Fruit fly (Drosophila melanogaster) whole organism, embryonic: Measurements from ENCODE around the gene Tmtc4.
A peak's percentile ranks its signal among the peaks of the same experiment; 100 is the strongest.

ENCODE experiments used
- ATbp ChIP-seq: fragments of 200-800 bp; sonication (Bioruptor generic); optimal IDR thresholded peaks from 2 replicates; lab custom pipeline; 2017; ENCODE audit warnings: missing biosample characterization, mild to moderate bottlenecking, missing genetic modification characterization, missing genetic modification reagents
- B-H1 ChIP-seq: fragments of 200-800 bp; sonication (Bioruptor generic); IDR thresholded peaks from 3 replicates; pipeline ENCODE4 v1.3.6; 2022; ENCODE audit warnings: missing biosample characterization, missing genetic modification characterization
- CG10147 ChIP-seq: fragments of 200-800 bp; sonication (Bioruptor generic); optimal IDR thresholded peaks from 2 replicates; lab custom pipeline; 2019; ENCODE audit warnings: missing biosample characterization, mild to moderate bottlenecking, missing genetic modification characterization, moderate library complexity
- CG10565 ChIP-seq: fragments of 200-800 bp; sonication (Bioruptor generic); optimal IDR thresholded peaks from 3 replicates; lab custom pipeline; 2016; ENCODE audit warnings: missing biosample characterization, mild to moderate bottlenecking, missing genetic modification characterization
- CG10959 ChIP-seq: fragments of 200-800 bp; sonication (Bioruptor generic); IDR thresholded peaks from 2 replicates; pipeline ENCODE4 v1.3.6; 2022; ENCODE audit warnings: missing biosample characterization, missing genetic modification characterization
- CG11085 ChIP-seq: fragments of 200-800 bp; sonication (Bioruptor generic); IDR thresholded peaks from 2 replicates; pipeline ENCODE4 v1.3.6; 2022; ENCODE audit warnings: missing biosample characterization, missing genetic modification characterization
- CG11398 ChIP-seq: fragments of 200-800 bp; sonication (Bioruptor generic); optimal IDR thresholded peaks from 2 replicates; lab custom pipeline; 2016; ENCODE audit warnings: missing biosample characterization, missing genetic modification characterization
- CG11504 ChIP-seq: fragments of 200-800 bp; sonication (Bioruptor generic); optimal IDR thresholded peaks from 3 replicates; lab custom pipeline; 2019; ENCODE audit warnings: missing biosample characterization, mild to moderate bottlenecking, missing genetic modification characterization, moderate library complexity
- CG12299 ChIP-seq: fragments of 200-800 bp; sonication (Bioruptor generic); optimal IDR thresholded peaks from 2 replicates; lab custom pipeline; 2018; ENCODE audit warnings: missing biosample characterization, mild to moderate bottlenecking, missing genetic modification characterization
- CG15011 ChIP-seq: fragments of 200-800 bp; sonication (Bioruptor generic); optimal IDR thresholded peaks from 3 replicates; lab custom pipeline; 2018; ENCODE audit warnings: missing biosample characterization, mild to moderate bottlenecking, missing genetic modification characterization
- CG1792 ChIP-seq: fragments of 200-800 bp; sonication (Bioruptor generic); optimal IDR thresholded peaks from 2 replicates; lab custom pipeline; 2016; ENCODE audit warnings: missing biosample characterization, missing genetic modification characterization
- CG18599 ChIP-seq: fragments of 200-800 bp; sonication (Bioruptor generic); optimal IDR thresholded peaks from 3 replicates; lab custom pipeline; 2017; ENCODE audit warnings: missing biosample characterization, missing genetic modification characterization, mild to moderate bottlenecking, moderate library complexity, missing genetic modification reagents
- CG30020 ChIP-seq: fragments of 200-800 bp; optimal IDR thresholded peaks from 2 replicates; lab custom pipeline; 2019; ENCODE audit warnings: missing biosample characterization, mild to moderate bottlenecking, missing genetic modification characterization, moderate library complexity
- CG3065 ChIP-seq: fragments of 200-800 bp; sonication (Bioruptor generic); optimal IDR thresholded peaks from 2 replicates; lab custom pipeline; 2016; ENCODE audit warnings: missing biosample characterization, missing genetic modification characterization
- CG8089 ChIP-seq: fragments of 200-800 bp; sonication (Bioruptor generic); optimal IDR thresholded peaks from 3 replicates; lab custom pipeline; 2016; ENCODE audit warnings: missing biosample characterization, missing genetic modification characterization
- CG8359 ChIP-seq: fragments of 200-800 bp; sonication (Bioruptor generic); optimal IDR thresholded peaks from 2 replicates; lab custom pipeline; 2017; ENCODE audit warnings: missing biosample characterization, mild to moderate bottlenecking, missing genetic modification characterization, borderline replicate concordance
- CHES-1-like ChIP-seq: fragments of 200-800 bp; sonication (Bioruptor generic); optimal IDR thresholded peaks from 2 replicates; lab custom pipeline; 2016; ENCODE audit warnings: missing biosample characterization, missing genetic modification characterization
- CkIIα-i1 ChIP-seq: fragments of 200-800 bp; sonication (Bioruptor generic); IDR thresholded peaks from 2 replicates; pipeline ENCODE4 v1.3.6; 2022; ENCODE audit warnings: missing biosample characterization, missing genetic modification characterization
- CoRest ChIP-seq: fragments of 200-800 bp; sonication (Bioruptor generic); optimal IDR thresholded peaks from 3 replicates; lab custom pipeline; 2018; ENCODE audit warnings: missing biosample characterization, mild to moderate bottlenecking, missing genetic modification characterization, moderate library complexity
- Dref ChIP-seq: fragments of 200-800 bp; sonication (Bioruptor generic); IDR thresholded peaks from 2 replicates; pipeline ENCODE4 v1.3.6; 2022; ENCODE audit warnings: missing biosample characterization, missing genetic modification characterization
- E2f2 ChIP-seq: fragments of 200-800 bp; sonication (Bioruptor generic); IDR thresholded peaks from 2 replicates; pipeline ENCODE4 v1.3.6; 2022; ENCODE audit warnings: missing biosample characterization, missing genetic modification characterization
- Fer3 ChIP-seq: fragments of 200-800 bp; sonication (Bioruptor generic); optimal IDR thresholded peaks from 2 replicates; lab custom pipeline; 2018; ENCODE audit warnings: missing biosample characterization, mild to moderate bottlenecking, missing genetic modification characterization, moderate library complexity
- Hey ChIP-seq: fragments of 200-800 bp; sonication (Bioruptor generic); optimal IDR thresholded peaks from 3 replicates; lab custom pipeline; 2018; ENCODE audit warnings: missing biosample characterization, mild to moderate bottlenecking, missing genetic modification characterization
- HmgD ChIP-seq: fragments of 200-800 bp; sonication (Bioruptor generic); optimal IDR thresholded peaks from 3 replicates; lab custom pipeline; 2016; ENCODE audit warnings: missing biosample characterization, missing genetic modification characterization
- Lhr ChIP-seq: fragments of 200-800 bp; sonication (Bioruptor generic); optimal IDR thresholded peaks from 3 replicates; lab custom pipeline; 2017; ENCODE audit warnings: mild to moderate bottlenecking, missing biosample characterization, missing genetic modification reagents, missing genetic modification characterization
- MBD-R2 ChIP-seq: fragments of 200-800 bp; sonication (Bioruptor generic); IDR thresholded peaks from 2 replicates; pipeline ENCODE4 v1.3.6; 2022; ENCODE audit warnings: missing biosample characterization, missing genetic modification characterization
- NC2β ChIP-seq: fragments of 200-800 bp; sonication (Bioruptor generic); optimal IDR thresholded peaks from 2 replicates; lab custom pipeline; 2016; ENCODE audit warnings: missing biosample characterization, missing genetic modification characterization
- Ravus ChIP-seq: fragments of 200-800 bp; sonication (Bioruptor generic); IDR thresholded peaks from 2 replicates; pipeline ENCODE4 v1.3.6; 2022; ENCODE audit warnings: missing biosample characterization, missing genetic modification characterization
- Stat92E ChIP-seq, 3 experiments: fragments of >200 bp in 2 of 3; fragments of 200-800 bp in 1 of 3; sonication (Bioruptor generic) in 1 of 3; optimal IDR thresholded peaks; 2 replicates each; lab custom pipeline; 2017 to 2019; ENCODE audit warnings: missing biosample characterization in 3 of 3, missing genetic modification characterization in 3 of 3, mild to moderate bottlenecking in 1 of 3, moderate library complexity in 1 of 3
- ash1 ChIP-seq: fragments of 200-800 bp; sonication (Bioruptor generic); optimal IDR thresholded peaks from 2 replicates; lab custom pipeline; 2018; ENCODE audit warnings: missing biosample characterization, mild to moderate bottlenecking, missing genetic modification characterization
- btn ChIP-seq: fragments of 200-800 bp; sonication (Bioruptor generic); optimal IDR thresholded peaks from 2 replicates; lab custom pipeline; 2016; ENCODE audit warnings: missing biosample characterization, missing genetic modification characterization
- chm ChIP-seq: fragments of 200-800 bp; sonication (Bioruptor generic); IDR thresholded peaks from 2 replicates; pipeline ENCODE4 v1.3.6; 2022; ENCODE audit warnings: missing biosample characterization, missing genetic modification characterization
- crc ChIP-seq: fragments of 200-800 bp; sonication (Bioruptor generic); optimal IDR thresholded peaks from 2 replicates; lab custom pipeline; 2016; ENCODE audit warnings: missing biosample characterization, missing genetic modification characterization
- crol ChIP-seq: fragments of 200-800 bp; sonication (Bioruptor generic); IDR thresholded peaks from 2 replicates; pipeline ENCODE4 v1.3.6; 2022; ENCODE audit warnings: missing biosample characterization, missing genetic modification characterization
- crp ChIP-seq, 2 experiments: fragments of 200-800 bp; sonication (Bioruptor generic); optimal IDR thresholded peaks; 2 replicates in 1 of 2; 3 replicates in 1 of 2; lab custom pipeline; 2017; ENCODE audit warnings: missing biosample characterization in 2 of 2, missing genetic modification characterization in 2 of 2, mild to moderate bottlenecking in 1 of 2, moderate library complexity in 1 of 2
- ham ChIP-seq: fragments of 200-800 bp; sonication (Bioruptor generic); IDR thresholded peaks from 2 replicates; pipeline ENCODE4 v1.3.6; 2022; ENCODE audit warnings: missing biosample characterization, missing genetic modification characterization
- knrl ChIP-seq: fragments of 200-800 bp; sonication (Bioruptor generic); IDR thresholded peaks from 3 replicates; pipeline ENCODE4 v1.3.6; 2022; ENCODE audit warnings: missing biosample characterization, missing genetic modification characterization; ENCODE audit not compliant: partially characterized antibody
- lov ChIP-seq, 2 experiments: fragments of 200-800 bp in 1 of 2; fragments of >200 bp in 1 of 2; sonication (Bioruptor generic) in 1 of 2; IDR thresholded peaks in 1 of 2; optimal IDR thresholded peaks in 1 of 2; 2 replicates in 1 of 2; 3 replicates in 1 of 2; pipeline versions ENCODE4 v1.3.6 to Lab custom; 2017 to 2022; ENCODE audit warnings: missing biosample characterization in 1 of 2, missing genetic modification characterization in 1 of 2
- luna ChIP-seq: fragments of 200-800 bp; sonication (Bioruptor generic); optimal IDR thresholded peaks from 2 replicates; lab custom pipeline; 2016; ENCODE audit warnings: missing biosample characterization, missing genetic modification characterization
- mirr ChIP-seq: fragments of 200-800 bp; sonication (Bioruptor generic); optimal IDR thresholded peaks from 3 replicates; lab custom pipeline; 2018; ENCODE audit warnings: missing biosample characterization, mild to moderate bottlenecking, missing genetic modification characterization
- pho ChIP-seq: fragments of 200-800 bp; sonication (Bioruptor generic); optimal IDR thresholded peaks from 2 replicates; lab custom pipeline; 2016; ENCODE audit warnings: missing biosample characterization, missing genetic modification characterization
- pita ChIP-seq: fragments of 200-800 bp; sonication (Bioruptor generic); optimal IDR thresholded peaks from 2 replicates; lab custom pipeline; 2017; ENCODE audit warnings: missing biosample characterization, mild to moderate bottlenecking, missing genetic modification characterization
- psq ChIP-seq: fragments of 200-800 bp; sonication (Bioruptor generic); optimal IDR thresholded peaks from 2 replicates; lab custom pipeline; 2017; ENCODE audit warnings: missing biosample characterization, missing genetic modification characterization
- sd ChIP-seq: fragments of 200-800 bp; sonication (Bioruptor generic); optimal IDR thresholded peaks from 3 replicates; lab custom pipeline; 2018; ENCODE audit warnings: missing biosample characterization, mild to moderate bottlenecking, missing genetic modification characterization, moderate library complexity
- sim ChIP-seq: fragments of 200-800 bp; sonication (Bioruptor generic); IDR thresholded peaks from 2 replicates; pipeline ENCODE4 v1.3.6; 2022; ENCODE audit warnings: missing biosample characterization, missing genetic modification characterization
- sisA ChIP-seq: fragments of 200-800 bp; sonication (Bioruptor generic); IDR thresholded peaks from 2 replicates; pipeline ENCODE4 v1.3.6; 2022; ENCODE audit warnings: missing biosample characterization, missing genetic modification characterization
- sqz ChIP-seq: fragments of 200-800 bp; sonication (Bioruptor generic); optimal IDR thresholded peaks from 3 replicates; lab custom pipeline; 2018; ENCODE audit warnings: missing biosample characterization, mild to moderate bottlenecking, missing genetic modification characterization
- zen ChIP-seq: fragments of 200-800 bp; sonication (Bioruptor generic); optimal IDR thresholded peaks from 3 replicates; lab custom pipeline; 2018; ENCODE audit warnings: missing biosample characterization, mild to moderate bottlenecking, missing genetic modification characterization, moderate library complexity
- zen2 ChIP-seq: fragments of 200-800 bp; sonication (Bioruptor generic); IDR thresholded peaks from 3 replicates; pipeline ENCODE4 v1.3.6; 2022; ENCODE audit warnings: missing biosample characterization, missing genetic modification characterization; ENCODE audit not compliant: partially characterized antibody
- zfh1 ChIP-seq: fragments of 200-800 bp; sonication (Bioruptor generic); IDR thresholded peaks from 3 replicates; pipeline ENCODE4 v1.3.6; 2022; ENCODE audit warnings: missing biosample characterization, missing genetic modification characterization

The Tmtc4 gene

DNA sequence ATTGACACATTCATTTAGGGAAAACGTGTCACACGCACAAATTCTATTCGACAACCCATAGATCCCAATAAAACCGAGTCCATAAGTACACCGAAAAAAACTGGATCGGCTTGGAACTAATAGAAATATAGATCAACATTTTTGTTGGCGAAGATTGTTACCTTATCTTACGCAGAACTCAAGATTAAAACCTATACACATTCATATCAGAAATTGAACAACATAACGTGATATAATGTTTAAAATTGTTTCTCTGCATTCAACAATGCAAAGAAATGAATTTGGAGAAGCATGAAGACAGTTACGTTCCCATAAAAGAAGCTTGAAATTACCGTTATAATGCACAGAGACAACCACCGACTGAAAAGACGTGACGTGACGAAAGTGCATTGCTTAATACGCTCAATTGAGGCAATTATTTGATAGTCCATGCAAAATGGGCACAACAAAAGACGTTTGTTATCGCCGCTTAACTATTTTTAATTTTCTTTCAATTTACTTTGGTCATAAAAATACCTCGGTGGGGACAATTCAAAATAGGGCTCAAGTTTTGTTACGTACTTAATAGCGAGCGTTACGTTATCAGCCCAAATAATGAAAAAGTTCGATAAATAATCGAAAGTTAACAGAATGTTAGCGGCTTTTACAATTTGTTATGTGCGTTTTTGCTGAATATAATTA is 10.8 kb upstream of the Tmtc4 start, which contains the start of gene SerRS-m (continued):
- TF ChIP-seq E2f2 (GFP tag; lab: Robert Waterston, UW) = peak; percentile 35
- no peak for TF ChIP-seq NC2β (GFP tag; lab: Kevin White, UChicago)
- no peak for TF ChIP-seq sisA (GFP tag; lab: Robert Waterston, UW)
- TF ChIP-seq CG10147 (GFP tag; lab: Kevin White, UChicago) = no peak
- TF ChIP-seq luna (GFP tag; lab: Kevin White, UChicago) = no peak
- TF ChIP-seq Dref (GFP tag; lab: Robert Waterston, UW) = peak; percentile 45
- no peak for TF ChIP-seq CG12299
- no peak for TF ChIP-seq sim (GFP tag; lab: Robert Waterston, UW)
- no peak for TF ChIP-seq lov (optimal IDR thresholded peaks at IDR 0.05; lab: Kevin White, UChicago)
- TF ChIP-seq lov (GFP tag; IDR thresholded peaks at IDR 0.05; lab: Robert Waterston, UW) = no peak
- no peak for TF ChIP-seq CG8359 (GFP tag; lab: Kevin White, UChicago)
- TF ChIP-seq Ravus = no peak
- no peak for TF ChIP-seq ash1
- no peak for TF ChIP-seq ATbp (GFP tag; lab: Kevin White, UChicago)
- TF ChIP-seq CkIIα-i1 (GFP tag; lab: Robert Waterston, UW) = no peak
- TF ChIP-seq chm (GFP tag; lab: Robert Waterston, UW) = no peak
- TF ChIP-seq crp (GFP tag; optimal IDR thresholded peaks at IDR 0.05; lab: Kevin White, UChicago) = no peak
- no peak for TF ChIP-seq CG8089 (GFP tag; lab: Kevin White, UChicago)
- no peak for TF ChIP-seq CG30020 (tag; lab: Kevin White, UChicago)
- no peak for TF ChIP-seq crc
- no peak for TF ChIP-seq Fer3
- no peak for TF ChIP-seq Stat92E (GFP tag; optimal IDR thresholded peaks at IDR 0.05; lab: Kevin White, UChicago)
- no peak for TF ChIP-seq btn (GFP tag; lab: Kevin White, UChicago)
- TF ChIP-seq HmgD (GFP tag; lab: Kevin White, UChicago) = no peak
- no peak for TF ChIP-seq pita (GFP tag; lab: Kevin White, UChicago)
- no peak for TF ChIP-seq knrl (GFP tag; lab: Robert Waterston, UW)
- peak; percentile 33 for TF ChIP-seq sd (tag; lab: Kevin White, UChicago)
- TF ChIP-seq B-H1 (GFP tag; lab: Robert Waterston, UW) = no peak
- TF ChIP-seq pho = peak; percentile 1
- no peak for TF ChIP-seq zen2 (GFP tag; lab: Robert Waterston, UW)
- no peak for TF ChIP-seq MBD-R2 (GFP tag; lab: Robert Waterston, UW)
- TF ChIP-seq CG1792 = no peak
- TF ChIP-seq Hey (tag; lab: Kevin White, UChicago) = no peak
- no peak for TF ChIP-seq mirr (GFP tag; lab: Kevin White, UChicago)
- TF ChIP-seq sqz = no peak
- no peak for TF ChIP-seq zfh1
- TF ChIP-seq CG3065 (GFP tag; lab: Kevin White, UChicago) = no peak
- no peak for TF ChIP-seq CG10959 (GFP tag; lab: Robert Waterston, UW)
- TF ChIP-seq CHES-1-like (GFP tag; lab: Kevin White, UChicago) = no peak
- TF ChIP-seq psq = no peak
- no peak for TF ChIP-seq CG11398 (GFP tag; lab: Kevin White, UChicago)
- TF ChIP-seq Lhr (GFP tag; lab: Kevin White, UChicago) = no peak
- no peak for TF ChIP-seq CG18599 (GFP tag; lab: Kevin White, UChicago)
- no peak for TF ChIP-seq CG11504 (tag; lab: Kevin White, UChicago)
- TF ChIP-seq CG11085 = no peak
- no peak for TF ChIP-seq CG10565 (GFP tag; lab: Kevin White, UChicago)
- no peak for TF ChIP-seq ham
- peak; percentile 18 for TF ChIP-seq CoRest (tag; lab: Kevin White, UChicago)
- no peak for TF ChIP-seq crol (GFP tag; lab: Robert Waterston, UW)
- no peak for TF ChIP-seq zen (tag; lab: Kevin White, UChicago)
- no peak for TF ChIP-seq CG15011
